Fruit fly (Drosophila melanogaster) Kc167 (cell line): Measurements from ENCODE around the gene Sfmbt.

Experiments
- Myc ChIP-seq: fragments of >200 bp; optimal IDR thresholded peaks from 2 replicates; lab custom pipeline; 2017; ENCODE audit warnings: missing external identifiers
- Sin3A ChIP-seq: fragments of >200 bp; optimal IDR thresholded peaks from 2 replicates; lab custom pipeline; 2018; ENCODE audit warnings: missing external identifiers
- h ChIP-seq: fragments of >200 bp; optimal IDR thresholded peaks from 3 replicates; lab custom pipeline; 2018; ENCODE audit warnings: missing external identifiers
- insv ChIP-seq: fragments of >200 bp; optimal IDR thresholded peaks from 3 replicates; lab custom pipeline; 2018; ENCODE audit warnings: missing external identifiers
- psq ChIP-seq: fragments of >200 bp; optimal IDR thresholded peaks from 2 replicates; lab custom pipeline; 2017; ENCODE audit warnings: missing external identifiers
- ttk ChIP-seq: sonication (Bioruptor generic); optimal IDR thresholded peaks from 2 replicates; lab custom pipeline; 2017; ENCODE audit warnings: missing external identifiers

- TF ChIP-seq psq (lab: Kevin White, UChicago) = no peak
- no peak for TF ChIP-seq Sin3A (lab: Kevin White, UChicago)
- TF ChIP-seq h = no peak
- no peak for TF ChIP-seq ttk (lab: Kevin White, UChicago)
- no peak for TF ChIP-seq Myc (lab: Kevin White, UChicago)
- no peak for TF ChIP-seq insv (lab: Kevin White, UChicago)
Observed at dm6 chr2L:13204151-13204550, 27.6 kb upstream of the Sfmbt start.
